Fruit fly (Drosophila melanogaster) whole organism, embryonic: ENCODE results near the gene CG10140.

Experiments used
- Atf6 ChIP-seq: fragments of 200-800 bp; sonication (Bioruptor generic); IDR thresholded peaks from 2 replicates; pipeline ENCODE4 v1.3.6; 2022; ENCODE audit warnings: missing biosample characterization, missing genetic modification characterization
- Bdp1 ChIP-seq: fragments of 200-800 bp; sonication (Bioruptor generic); optimal IDR thresholded peaks from 3 replicates; lab custom pipeline; 2016; ENCODE audit warnings: missing biosample characterization, missing genetic modification characterization
- Bteb2 ChIP-seq: fragments of 200-800 bp; sonication (Bioruptor generic); optimal IDR thresholded peaks from 2 replicates; lab custom pipeline; 2016; ENCODE audit warnings: missing biosample characterization, missing genetic modification characterization
- CG1024 ChIP-seq: fragments of 200-800 bp; sonication (Bioruptor generic); IDR thresholded peaks from 2 replicates; pipeline ENCODE4 v1.3.6; 2022; ENCODE audit warnings: missing biosample characterization, missing genetic modification characterization
- CG10431 ChIP-seq: fragments of 200-800 bp; sonication (Bioruptor generic); optimal IDR thresholded peaks from 3 replicates; lab custom pipeline; 2018; ENCODE audit warnings: missing biosample characterization, mild to moderate bottlenecking, missing genetic modification characterization
- CG12071 ChIP-seq: fragments of 200-800 bp; sonication (Bioruptor generic); optimal IDR thresholded peaks from 3 replicates; lab custom pipeline; 2018; ENCODE audit warnings: missing biosample characterization, mild to moderate bottlenecking, missing genetic modification characterization
- CG14441 ChIP-seq: fragments of 200-800 bp; sonication (Bioruptor generic); IDR thresholded peaks from 2 replicates; pipeline ENCODE4 v1.3.6; 2022; ENCODE audit warnings: missing biosample characterization, missing genetic modification characterization
- CG14965 ChIP-seq: fragments of 200-800 bp; sonication (Bioruptor generic); optimal IDR thresholded peaks from 2 replicates; lab custom pipeline; 2016; ENCODE audit warnings: missing biosample characterization, missing genetic modification characterization, borderline replicate concordance
- CG15514 ChIP-seq: fragments of 200-800 bp; sonication (Bioruptor generic); optimal IDR thresholded peaks from 3 replicates; lab custom pipeline; 2017; ENCODE audit warnings: missing biosample characterization, missing genetic modification characterization, mild to moderate bottlenecking, moderate library complexity, missing genetic modification reagents
- CG15696 ChIP-seq: fragments of 200-800 bp; sonication (Bioruptor generic); optimal IDR thresholded peaks from 2 replicates; lab custom pipeline; 2019; ENCODE audit warnings: missing biosample characterization, mild to moderate bottlenecking, missing genetic modification characterization, moderate library complexity
- CG1602 ChIP-seq: fragments of 200-800 bp; sonication (Bioruptor generic); optimal IDR thresholded peaks from 3 replicates; lab custom pipeline; 2016; ENCODE audit warnings: missing biosample characterization, missing genetic modification characterization
- CG16813 ChIP-seq: fragments of 200-800 bp; sonication (Bioruptor generic); IDR thresholded peaks from 3 replicates; pipeline ENCODE4 v1.3.6; 2022; ENCODE audit warnings: missing biosample characterization, missing genetic modification characterization; ENCODE audit not compliant: partially characterized antibody
- CG16863 ChIP-seq: fragments of 200-800 bp; sonication (Bioruptor generic); optimal IDR thresholded peaks from 3 replicates; lab custom pipeline; 2016; ENCODE audit warnings: missing biosample characterization, missing genetic modification characterization
- CG17912 ChIP-seq: fragments of 200-800 bp; sonication (Bioruptor generic); optimal IDR thresholded peaks from 2 replicates; lab custom pipeline; 2018; ENCODE audit warnings: missing biosample characterization, mild to moderate bottlenecking, missing genetic modification characterization
- CG2116 ChIP-seq: fragments of 200-800 bp; sonication (Bioruptor generic); optimal IDR thresholded peaks from 3 replicates; lab custom pipeline; 2018; ENCODE audit warnings: missing biosample characterization, mild to moderate bottlenecking, missing genetic modification characterization
- CG2120 ChIP-seq: fragments of 200-800 bp; sonication (Bioruptor generic); optimal IDR thresholded peaks from 3 replicates; lab custom pipeline; 2016; ENCODE audit warnings: missing biosample characterization, missing genetic modification characterization
- CG2129 ChIP-seq: fragments of 200-800 bp; sonication (Bioruptor generic); IDR thresholded peaks from 2 replicates; pipeline ENCODE4 v1.3.6; 2022; ENCODE audit warnings: missing biosample characterization, missing genetic modification characterization; ENCODE audit not compliant: partially characterized antibody
- CG3163 ChIP-seq: fragments of 200-800 bp; sonication (Bioruptor generic); optimal IDR thresholded peaks from 3 replicates; lab custom pipeline; 2016; ENCODE audit warnings: missing biosample characterization, missing genetic modification characterization
- CG3407 ChIP-seq: fragments of 200-800 bp; sonication (Bioruptor generic); optimal IDR thresholded peaks from 2 replicates; lab custom pipeline; 2018; ENCODE audit warnings: missing biosample characterization, mild to moderate bottlenecking, missing genetic modification characterization
- CG3847 ChIP-seq: fragments of 200-800 bp; sonication (Bioruptor generic); IDR thresholded peaks from 2 replicates; pipeline ENCODE4 v1.3.6; 2022; ENCODE audit warnings: missing biosample characterization, missing genetic modification characterization
- CG42726 ChIP-seq: fragments of 200-800 bp; sonication (Bioruptor generic); IDR thresholded peaks from 2 replicates; pipeline ENCODE4 v1.3.6; 2022; ENCODE audit warnings: missing biosample characterization, missing genetic modification characterization; ENCODE audit not compliant: partially characterized antibody
- CG43689 ChIP-seq: fragments of 200-800 bp; sonication (Bioruptor generic); IDR thresholded peaks from 2 replicates; pipeline ENCODE4 v1.3.6; 2022; ENCODE audit warnings: missing biosample characterization, missing genetic modification characterization
- CG4730 ChIP-seq: fragments of 200-800 bp; sonication (Bioruptor generic); IDR thresholded peaks from 2 replicates; pipeline ENCODE4 v1.3.6; 2022; ENCODE audit warnings: missing biosample characterization, missing genetic modification characterization
- CG5245 ChIP-seq: fragments of 200-800 bp; sonication (Bioruptor generic); optimal IDR thresholded peaks from 3 replicates; lab custom pipeline; 2016; ENCODE audit warnings: missing biosample characterization, missing genetic modification characterization
- CTCF ChIP-seq: fragments of 200-800 bp; sonication (Bioruptor generic); optimal IDR thresholded peaks from 2 replicates; lab custom pipeline; 2017; ENCODE audit warnings: missing biosample characterization, mild to moderate bottlenecking, missing genetic modification characterization, moderate library complexity
- D ChIP-seq, 2 experiments: fragments of 200-800 bp in 1 of 2; fragments of >200 bp in 1 of 2; sonication (Bioruptor generic) in 1 of 2; optimal IDR thresholded peaks; 2 replicates in 1 of 2; 3 replicates in 1 of 2; lab custom pipeline; 2017; ENCODE audit warnings: mild to moderate bottlenecking in 1 of 2, missing biosample characterization in 1 of 2, missing genetic modification characterization in 1 of 2, missing genetic modification reagents in 1 of 2
- Dek ChIP-seq: fragments of 200-800 bp; sonication (Bioruptor generic); optimal IDR thresholded peaks from 3 replicates; lab custom pipeline; 2019; ENCODE audit warnings: missing biosample characterization, mild to moderate bottlenecking, missing genetic modification characterization, moderate library complexity
- GATAe ChIP-seq: fragments of 200-800 bp; sonication (Bioruptor generic); conservative IDR thresholded peaks from 2 replicates; pipeline ENCODE4 v1.3.6; 2022; ENCODE audit warnings: missing biosample characterization, missing genetic modification characterization
- Hr78 ChIP-seq, 2 experiments: fragments of 200-800 bp in 1 of 2; fragments of >200 bp in 1 of 2; sonication (Bioruptor generic) in 1 of 2; optimal IDR thresholded peaks; 2 replicates each; lab custom pipeline; 2017 to 2019; ENCODE audit warnings: missing biosample characterization in 2 of 2, missing genetic modification characterization in 2 of 2, mild to moderate bottlenecking in 1 of 2, moderate library complexity in 1 of 2
- Jarid2 ChIP-seq: fragments of 200-800 bp; sonication (Bioruptor generic); optimal IDR thresholded peaks from 3 replicates; lab custom pipeline; 2017; ENCODE audit warnings: mild to moderate bottlenecking, missing biosample characterization, missing genetic modification reagents, missing genetic modification characterization
- Kr ChIP-seq: fragments of 200-800 bp; sonication (Bioruptor generic); optimal IDR thresholded peaks from 2 replicates; lab custom pipeline; 2017; ENCODE audit warnings: missing biosample characterization, mild to moderate bottlenecking, missing genetic modification characterization
- Lpt ChIP-seq: fragments of >200 bp; optimal IDR thresholded peaks from 2 replicates; lab custom pipeline; 2018; ENCODE audit warnings: missing biosample characterization, missing genetic modification characterization
- Ptx1 ChIP-seq: fragments of 200-800 bp; sonication (Bioruptor generic); IDR thresholded peaks from 2 replicates; pipeline ENCODE4 v1.3.6; 2022; ENCODE audit warnings: missing biosample characterization, missing genetic modification characterization
- bowl ChIP-seq: fragments of 200-800 bp; sonication (Bioruptor generic); IDR thresholded peaks from 2 replicates; pipeline ENCODE4 v1.3.6; 2022; ENCODE audit warnings: missing biosample characterization, missing genetic modification characterization
- chinmo ChIP-seq: fragments of 200-800 bp; sonication (Bioruptor generic); IDR thresholded peaks from 4 replicates; pipeline ENCODE4 v1.3.6; 2022; ENCODE audit warnings: missing biosample characterization, missing genetic modification characterization; ENCODE audit not compliant: partially characterized antibody
- corto ChIP-seq: fragments of 200-800 bp; sonication (Bioruptor generic); optimal IDR thresholded peaks from 2 replicates; lab custom pipeline; 2016; ENCODE audit warnings: missing biosample characterization, mild to moderate bottlenecking, missing genetic modification characterization, moderate library complexity
- cwo ChIP-seq: fragments of 200-800 bp; sonication (Bioruptor generic); optimal IDR thresholded peaks from 3 replicates; lab custom pipeline; 2017; ENCODE audit warnings: missing biosample characterization, missing genetic modification characterization, mild to moderate bottlenecking, moderate library complexity, missing genetic modification reagents
- danr ChIP-seq: fragments of 200-800 bp; sonication (Bioruptor generic); IDR thresholded peaks from 2 replicates; pipeline ENCODE4 v1.3.6; 2022; ENCODE audit warnings: missing biosample characterization, missing genetic modification characterization
- disco-r ChIP-seq: fragments of 200-800 bp; sonication (Bioruptor generic); optimal IDR thresholded peaks from 2 replicates; lab custom pipeline; 2016; ENCODE audit warnings: missing biosample characterization, missing genetic modification characterization
- en ChIP-seq: fragments of 200-800 bp; sonication (Bioruptor generic); optimal IDR thresholded peaks from 2 replicates; lab custom pipeline; 2016; ENCODE audit warnings: missing biosample characterization, missing genetic modification characterization
- ftz-f1 ChIP-seq: fragments of 200-800 bp; sonication (Bioruptor generic); optimal IDR thresholded peaks from 2 replicates; lab custom pipeline; 2016; ENCODE audit warnings: missing biosample characterization, missing genetic modification characterization
- gce ChIP-seq: fragments of 200-800 bp; sonication (Bioruptor generic); IDR thresholded peaks from 3 replicates; pipeline ENCODE4 v1.3.6; 2022; ENCODE audit warnings: missing biosample characterization, missing genetic modification characterization
- her ChIP-seq: fragments of 200-800 bp; sonication (Bioruptor generic); optimal IDR thresholded peaks from 2 replicates; lab custom pipeline; 2016; ENCODE audit warnings: missing biosample characterization, missing genetic modification characterization
- lov ChIP-seq, 2 experiments: fragments of 200-800 bp in 1 of 2; fragments of >200 bp in 1 of 2; sonication (Bioruptor generic) in 1 of 2; IDR thresholded peaks in 1 of 2; optimal IDR thresholded peaks in 1 of 2; 2 replicates in 1 of 2; 3 replicates in 1 of 2; pipeline versions ENCODE4 v1.3.6 to Lab custom; 2017 to 2022; ENCODE audit warnings: missing biosample characterization in 1 of 2, missing genetic modification characterization in 1 of 2
- odd ChIP-seq: fragments of 200-800 bp; sonication (Bioruptor generic); optimal IDR thresholded peaks from 2 replicates; lab custom pipeline; 2017; ENCODE audit warnings: missing biosample characterization, mild to moderate bottlenecking, missing genetic modification characterization
- onecut ChIP-seq: fragments of 200-800 bp; sonication (Bioruptor generic); IDR thresholded peaks from 2 replicates; pipeline ENCODE4 v1.3.6; 2022; ENCODE audit warnings: missing biosample characterization, missing genetic modification characterization
- sens-2 ChIP-seq: fragments of 200-800 bp; sonication (Bioruptor generic); IDR thresholded peaks from 2 replicates; pipeline ENCODE4 v1.3.6; 2022; ENCODE audit warnings: missing biosample characterization, missing genetic modification characterization
- toy ChIP-seq: fragments of 200-800 bp; sonication (Bioruptor generic); IDR thresholded peaks from 2 replicates; pipeline ENCODE4 v1.3.6; 2022; ENCODE audit warnings: missing biosample characterization, missing genetic modification characterization
- tup ChIP-seq: fragments of 200-800 bp; sonication (Bioruptor generic); optimal IDR thresholded peaks from 2 replicates; lab custom pipeline; 2016; ENCODE audit warnings: missing biosample characterization, mild to moderate bottlenecking, missing genetic modification characterization, moderate library complexity
- vvl ChIP-seq: fragments of 200-800 bp; sonication (Bioruptor generic); IDR thresholded peaks from 2 replicates; pipeline ENCODE4 v1.3.6; 2022; ENCODE audit warnings: missing biosample characterization, missing genetic modification characterization
- zfh2 ChIP-seq: fragments of 200-800 bp; sonication (Bioruptor generic); optimal IDR thresholded peaks from 2 replicates; lab custom pipeline; 2016; ENCODE audit warnings: missing biosample characterization, missing genetic modification characterization

Gene CG10140

DNA sequence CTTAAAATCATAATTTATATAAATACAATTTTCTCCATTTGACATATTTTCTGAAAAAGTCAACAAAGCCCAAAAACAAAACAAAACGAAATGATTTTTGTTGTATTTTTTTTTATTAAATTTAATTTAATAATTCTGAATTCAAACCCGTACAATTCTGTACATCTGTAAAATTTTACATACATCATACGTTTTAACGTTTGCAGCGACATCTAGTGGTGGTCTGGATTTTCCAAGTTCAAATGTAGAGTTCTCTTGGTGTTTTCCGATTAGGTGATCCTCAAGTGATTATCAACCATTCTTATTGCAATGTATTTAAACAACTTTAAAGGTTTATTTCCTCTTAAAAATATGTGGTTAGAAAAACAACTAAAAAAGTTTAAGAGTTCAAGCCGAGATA is 29.3 kb downstream of the CG10140 start (continued):
- no peak for TF ChIP-seq zfh2
- TF ChIP-seq Jarid2: peak; percentile 34
- peak; percentile 8 for TF ChIP-seq CG16863 (GFP tag; lab: Kevin White, UChicago)
- TF ChIP-seq Ptx1: 0 out of 2 replicates have a peak, but pooled peaks have one; percentile 20
- TF ChIP-seq GATAe: no peak
- peak; percentile 18 for TF ChIP-seq CG2116 (GFP tag; lab: Kevin White, UChicago)
- TF ChIP-seq CG10431 (GFP tag; lab: Kevin White, UChicago): no peak
- no peak for TF ChIP-seq gce (GFP tag; lab: Robert Waterston, UW)
- TF ChIP-seq lov (optimal IDR thresholded peaks at IDR 0.05; lab: Kevin White, UChicago): no peak
- TF ChIP-seq lov (GFP tag; IDR thresholded peaks at IDR 0.05; lab: Robert Waterston, UW): no peak
- TF ChIP-seq corto (GFP tag; lab: Kevin White, UChicago): no peak
- TF ChIP-seq sens-2 (GFP tag; lab: Robert Waterston, UW): no peak
- TF ChIP-seq CG16813: no peak
- 0 out of 2 replicates have a peak, but pooled peaks have one; percentile 17 for TF ChIP-seq onecut (GFP tag; lab: Robert Waterston, UW)
- TF ChIP-seq CG2120 (GFP tag; lab: Kevin White, UChicago): peak; percentile 39
- no peak for TF ChIP-seq CG3847 (GFP tag; lab: Robert Waterston, UW)
- peak; percentile 56 for TF ChIP-seq Dek (tag; lab: Kevin White, UChicago)
- no peak for TF ChIP-seq CG43689 (GFP tag; lab: Robert Waterston, UW)
- peak; percentile 68 for TF ChIP-seq CG15696 (tag; lab: Kevin White, UChicago)
- no peak for TF ChIP-seq CG14441 (GFP tag; lab: Robert Waterston, UW)
- peak; percentile 99 for TF ChIP-seq CTCF (GFP tag; lab: Kevin White, UChicago)
- peak; percentile 37 for TF ChIP-seq vvl (GFP tag; lab: Robert Waterston, UW)
- TF ChIP-seq Lpt: no peak
- no peak for TF ChIP-seq Bdp1 (GFP tag; lab: Kevin White, UChicago)
- TF ChIP-seq en (GFP tag; lab: Kevin White, UChicago): no peak
- 0 out of 4 replicates have a peak, but pooled peaks have one; percentile 31 for TF ChIP-seq chinmo (GFP tag; lab: Robert Waterston, UW)
- TF ChIP-seq CG17912 (GFP tag; lab: Kevin White, UChicago): no peak
- TF ChIP-seq CG12071 (GFP tag; lab: Kevin White, UChicago): no peak
- no peak for TF ChIP-seq Bteb2 (GFP tag; lab: Kevin White, UChicago)
- TF ChIP-seq CG1602 (GFP tag; lab: Kevin White, UChicago): peak; percentile 43
- no peak for TF ChIP-seq her (GFP tag; lab: Kevin White, UChicago)
- TF ChIP-seq CG2129 (GFP tag; lab: Robert Waterston, UW): no peak
- TF ChIP-seq Hr78 (GFP tag; optimal IDR thresholded peaks at IDR 0.05; lab: Kevin White, UChicago): no peak
- no peak for TF ChIP-seq cwo (GFP tag; lab: Kevin White, UChicago)
- no peak for TF ChIP-seq odd (GFP tag; lab: Kevin White, UChicago)
- TF ChIP-seq CG15514: no peak
- no peak for TF ChIP-seq toy (GFP tag; lab: Robert Waterston, UW)
- no peak; the same call in 1 of the 2 replicates for TF ChIP-seq CG42726
- no peak for TF ChIP-seq danr (GFP tag; lab: Robert Waterston, UW)
- no peak for TF ChIP-seq tup (GFP tag; lab: Kevin White, UChicago)
- no peak for TF ChIP-seq CG4730 (GFP tag; lab: Robert Waterston, UW)
- peak; percentile 61 for TF ChIP-seq CG5245
- no peak for TF ChIP-seq disco-r
- TF ChIP-seq CG14965: no peak
- no peak for TF ChIP-seq Kr
- no peak for TF ChIP-seq Atf6
- TF ChIP-seq ftz-f1 (GFP tag; lab: Kevin White, UChicago): no peak
- TF ChIP-seq D (optimal IDR thresholded peaks at IDR 0.05; lab: Kevin White, UChicago): no peak
- TF ChIP-seq D (GFP tag; optimal IDR thresholded peaks at IDR 0.05; lab: Kevin White, UChicago): no peak
- TF ChIP-seq CG1024 (GFP tag; lab: Robert Waterston, UW): no peak
- TF ChIP-seq bowl: no peak
- TF ChIP-seq CG3407 (GFP tag; lab: Kevin White, UChicago): no peak
- TF ChIP-seq CG3163 (GFP tag; lab: Kevin White, UChicago): peak; percentile 4
